Worm (Caenorhabditis elegans): Measurements from ENCODE around the gene frpr-14.

DNA sequence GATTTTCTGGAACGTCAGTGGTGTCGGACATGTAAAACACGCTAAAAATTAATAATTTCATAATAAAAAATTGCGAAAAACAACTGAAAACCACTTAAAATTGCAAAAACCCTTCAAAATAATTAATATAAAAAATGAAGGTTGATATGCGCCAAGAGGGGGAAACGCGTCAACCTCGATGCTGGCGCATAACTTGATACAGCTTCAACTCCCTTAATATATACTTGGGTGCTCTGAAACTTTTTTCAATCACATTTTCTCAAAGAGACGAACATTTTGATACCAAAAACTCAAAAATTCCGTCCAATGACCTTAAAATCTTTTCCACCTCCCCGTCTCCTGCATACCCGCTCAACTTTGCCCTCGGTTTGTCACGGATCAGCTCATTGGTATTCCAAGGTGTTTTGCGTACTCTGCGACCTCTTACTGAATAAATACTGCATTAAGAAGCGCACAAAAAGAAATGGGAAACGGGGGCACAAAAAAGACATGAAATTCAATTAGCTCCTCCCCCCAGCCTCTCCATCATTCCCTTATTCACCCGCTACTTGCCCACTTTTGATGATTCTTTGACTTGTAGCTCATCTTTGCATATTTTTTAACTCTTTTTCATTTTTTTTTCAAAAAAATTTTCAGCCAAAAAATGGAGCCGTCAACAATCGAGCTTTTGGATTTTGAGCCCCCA is at the start of gene frpr-14, which contains the start of gene K07E8.7:
- TF ChIP-seq tbx-8 (GFP tag; optimal IDR thresholded peaks at IDR 0.05) (no peak), unc-62 (GFP tag; optimal IDR thresholded peaks at IDR 0.05) (no peak), pha-4 (tag; optimal IDR thresholded peaks at IDR 0.05) (no peak), mab-5 (tag; optimal IDR thresholded peaks at IDR 0.05) (no peak), nhr-12 (tag; optimal IDR thresholded peaks at IDR 0.05) (no peak), unc-39 (tag; optimal IDR thresholded peaks at IDR 0.05) (no peak)

Measured in whole organism, mixed stage, embryonic.